Fruit fly (Drosophila melanogaster) whole organism, embryonic: ENCODE results near the gene bol.

ENCODE experiments used
- B-H1 ChIP-seq: fragments of 200-800 bp; sonication (Bioruptor generic); IDR thresholded peaks from 3 replicates; pipeline ENCODE4 v1.3.6; 2022; ENCODE audit warnings: missing biosample characterization, missing genetic modification characterization
- Bgb ChIP-seq: fragments of 200-800 bp; sonication (Bioruptor generic); IDR thresholded peaks from 2 replicates; pipeline ENCODE4 v1.3.6; 2022; ENCODE audit warnings: missing biosample characterization, missing genetic modification characterization; ENCODE audit not compliant: partially characterized antibody
- CG10267 ChIP-seq: fragments of 200-800 bp; sonication (Bioruptor generic); optimal IDR thresholded peaks from 2 replicates; lab custom pipeline; 2018; ENCODE audit warnings: missing biosample characterization, mild to moderate bottlenecking, missing genetic modification characterization, moderate library complexity
- CG10274 ChIP-seq: fragments of 200-800 bp; sonication (Bioruptor generic); optimal IDR thresholded peaks from 3 replicates; lab custom pipeline; 2017; ENCODE audit warnings: missing biosample characterization, mild to moderate bottlenecking, missing genetic modification characterization
- CG10366 ChIP-seq: fragments of 200-800 bp; sonication (Bioruptor generic); IDR thresholded peaks from 2 replicates; pipeline ENCODE4 v1.3.6; 2022; ENCODE audit warnings: missing biosample characterization, missing genetic modification characterization
- CG11456 ChIP-seq: fragments of 200-800 bp; sonication (Bioruptor generic); IDR thresholded peaks from 3 replicates; pipeline ENCODE4 v1.3.6; 2022; ENCODE audit warnings: missing biosample characterization, missing genetic modification characterization
- CG14050 ChIP-seq: fragments of 200-800 bp; sonication (Bioruptor generic); IDR thresholded peaks from 3 replicates; pipeline ENCODE4 v1.3.6; 2022; ENCODE audit warnings: missing biosample characterization, missing genetic modification characterization
- CG15269 ChIP-seq: fragments of 200-800 bp; sonication (Bioruptor generic); optimal IDR thresholded peaks from 2 replicates; lab custom pipeline; 2018; ENCODE audit warnings: missing biosample characterization, mild to moderate bottlenecking, missing genetic modification characterization, moderate library complexity
- CG1529 ChIP-seq: fragments of 200-800 bp; sonication (Bioruptor generic); optimal IDR thresholded peaks from 3 replicates; lab custom pipeline; 2018; ENCODE audit warnings: missing biosample characterization, missing genetic modification characterization
- CG16813 ChIP-seq: fragments of 200-800 bp; sonication (Bioruptor generic); IDR thresholded peaks from 3 replicates; pipeline ENCODE4 v1.3.6; 2022; ENCODE audit warnings: missing biosample characterization, missing genetic modification characterization; ENCODE audit not compliant: partially characterized antibody
- CG30431 ChIP-seq: fragments of 200-800 bp; sonication (Bioruptor generic); optimal IDR thresholded peaks from 2 replicates; lab custom pipeline; 2017; ENCODE audit warnings: missing biosample characterization, missing genetic modification characterization
- CG3281 ChIP-seq: fragments of 200-800 bp; sonication (Bioruptor generic); optimal IDR thresholded peaks from 3 replicates; lab custom pipeline; 2017; ENCODE audit warnings: missing biosample characterization, mild to moderate bottlenecking, missing genetic modification characterization
- CG33213 ChIP-seq: fragments of 200-800 bp; sonication (Bioruptor generic); optimal IDR thresholded peaks from 3 replicates; lab custom pipeline; 2016; ENCODE audit warnings: missing biosample characterization, missing genetic modification characterization
- CG34224 ChIP-seq: fragments of 200-800 bp; sonication (Bioruptor generic); IDR thresholded peaks from 3 replicates; pipeline ENCODE4 v1.3.6; 2022; ENCODE audit warnings: missing biosample characterization, missing genetic modification characterization; ENCODE audit not compliant: partially characterized antibody
- CG4328 ChIP-seq: fragments of 200-800 bp; sonication (Bioruptor generic); optimal IDR thresholded peaks from 3 replicates; lab custom pipeline; 2017; ENCODE audit warnings: missing biosample characterization, missing genetic modification reagents, missing genetic modification characterization
- CG6683 ChIP-seq: fragments of 200-800 bp; sonication (Bioruptor generic); optimal IDR thresholded peaks from 2 replicates; lab custom pipeline; 2017; ENCODE audit warnings: missing biosample characterization, mild to moderate bottlenecking, missing genetic modification characterization, missing genetic modification reagents
- CG6765 ChIP-seq: fragments of 200-800 bp; sonication (Bioruptor generic); optimal IDR thresholded peaks from 3 replicates; lab custom pipeline; 2017; ENCODE audit warnings: missing biosample characterization, mild to moderate bottlenecking, missing genetic modification characterization
- CG6813 ChIP-seq: fragments of 200-800 bp; sonication (Bioruptor generic); optimal IDR thresholded peaks from 2 replicates; lab custom pipeline; 2017; ENCODE audit warnings: missing biosample characterization, missing genetic modification characterization, mild to moderate bottlenecking, moderate library complexity, missing genetic modification reagents
- CG7271 ChIP-seq: fragments of 200-800 bp; sonication (Bioruptor generic); optimal IDR thresholded peaks from 2 replicates; lab custom pipeline; 2018; ENCODE audit warnings: missing biosample characterization, mild to moderate bottlenecking, missing genetic modification characterization, moderate library complexity
- CG8944 ChIP-seq: fragments of 200-800 bp; sonication (Bioruptor generic); optimal IDR thresholded peaks from 3 replicates; lab custom pipeline; 2016; ENCODE audit warnings: missing biosample characterization, missing genetic modification characterization
- D ChIP-seq, 2 experiments: fragments of 200-800 bp in 1 of 2; fragments of >200 bp in 1 of 2; sonication (Bioruptor generic) in 1 of 2; optimal IDR thresholded peaks; 2 replicates in 1 of 2; 3 replicates in 1 of 2; lab custom pipeline; 2017; ENCODE audit warnings: mild to moderate bottlenecking in 1 of 2, missing biosample characterization in 1 of 2, missing genetic modification characterization in 1 of 2, missing genetic modification reagents in 1 of 2
- D19B ChIP-seq: fragments of 200-800 bp; sonication (Bioruptor generic); optimal IDR thresholded peaks from 2 replicates; lab custom pipeline; 2017; ENCODE audit warnings: missing biosample characterization, mild to moderate bottlenecking, missing genetic modification characterization
- Dll ChIP-seq: fragments of 200-800 bp; sonication (Bioruptor generic); IDR thresholded peaks from 4 replicates; pipeline ENCODE4 v1.3.6; 2022; ENCODE audit warnings: missing biosample characterization, missing genetic modification characterization; ENCODE audit not compliant: partially characterized antibody
- Fer3 ChIP-seq: fragments of 200-800 bp; sonication (Bioruptor generic); optimal IDR thresholded peaks from 2 replicates; lab custom pipeline; 2018; ENCODE audit warnings: missing biosample characterization, mild to moderate bottlenecking, missing genetic modification characterization, moderate library complexity
- Hr78 ChIP-seq, 2 experiments: fragments of 200-800 bp in 1 of 2; fragments of >200 bp in 1 of 2; sonication (Bioruptor generic) in 1 of 2; optimal IDR thresholded peaks; 2 replicates each; lab custom pipeline; 2017 to 2019; ENCODE audit warnings: missing biosample characterization in 2 of 2, missing genetic modification characterization in 2 of 2, mild to moderate bottlenecking in 1 of 2, moderate library complexity in 1 of 2
- Hsf ChIP-seq: fragments of 200-800 bp; sonication (Bioruptor generic); optimal IDR thresholded peaks from 3 replicates; lab custom pipeline; 2016; ENCODE audit warnings: missing biosample characterization, missing genetic modification characterization
- Med ChIP-seq: fragments of 200-800 bp; sonication (Bioruptor generic); peaks from one replicate; lab custom pipeline; 2016; ENCODE audit warnings: missing biosample characterization, missing genetic modification characterization, mild to moderate bottlenecking, inconsistent platforms, moderate library complexity
- Meics ChIP-seq: fragments of 200-800 bp; sonication (Bioruptor generic); optimal IDR thresholded peaks from 2 replicates; lab custom pipeline; 2017; ENCODE audit warnings: missing biosample characterization, mild to moderate bottlenecking, missing genetic modification characterization
- Ptx1 ChIP-seq: fragments of 200-800 bp; sonication (Bioruptor generic); IDR thresholded peaks from 2 replicates; pipeline ENCODE4 v1.3.6; 2022; ENCODE audit warnings: missing biosample characterization, missing genetic modification characterization
- ap ChIP-seq: fragments of 200-800 bp; sonication (Bioruptor generic); IDR thresholded peaks from 2 replicates; pipeline ENCODE4 v1.3.6; 2022; ENCODE audit warnings: missing biosample characterization, missing genetic modification characterization
- bab2 ChIP-seq: fragments of 200-800 bp; sonication (Bioruptor generic); optimal IDR thresholded peaks from 2 replicates; lab custom pipeline; 2016; ENCODE audit warnings: missing biosample characterization, missing genetic modification characterization
- cad ChIP-seq: fragments of >200 bp; optimal IDR thresholded peaks from 2 replicates; lab custom pipeline; 2017; ENCODE audit warnings: missing biosample characterization, missing genetic modification characterization
- ci ChIP-seq: fragments of 200-800 bp; sonication (Bioruptor generic); IDR thresholded peaks from 3 replicates; pipeline ENCODE4 v1.3.6; 2022; ENCODE audit warnings: missing biosample characterization, missing genetic modification characterization
- crc ChIP-seq: fragments of 200-800 bp; sonication (Bioruptor generic); optimal IDR thresholded peaks from 2 replicates; lab custom pipeline; 2016; ENCODE audit warnings: missing biosample characterization, missing genetic modification characterization
- crp ChIP-seq, 2 experiments: fragments of 200-800 bp; sonication (Bioruptor generic); optimal IDR thresholded peaks; 2 replicates in 1 of 2; 3 replicates in 1 of 2; lab custom pipeline; 2017; ENCODE audit warnings: missing biosample characterization in 2 of 2, missing genetic modification characterization in 2 of 2, mild to moderate bottlenecking in 1 of 2, moderate library complexity in 1 of 2
- dmrt11E ChIP-seq: fragments of 200-800 bp; sonication (Bioruptor generic); optimal IDR thresholded peaks from 3 replicates; lab custom pipeline; 2018; ENCODE audit warnings: missing biosample characterization, mild to moderate bottlenecking, missing genetic modification characterization, moderate library complexity
- ewg ChIP-seq: fragments of 200-800 bp; sonication (Bioruptor generic); optimal IDR thresholded peaks from 3 replicates; lab custom pipeline; 2017; ENCODE audit warnings: mild to moderate bottlenecking, missing biosample characterization, missing genetic modification reagents, missing genetic modification characterization
- hb ChIP-seq: fragments of 200-800 bp; sonication (Bioruptor generic); IDR thresholded peaks from 3 replicates; pipeline ENCODE4 v1.3.6; 2022; ENCODE audit warnings: missing biosample characterization, missing genetic modification characterization; ENCODE audit not compliant: partially characterized antibody
- ken ChIP-seq: fragments of 200-800 bp; sonication (Bioruptor generic); IDR thresholded peaks from 3 replicates; pipeline ENCODE4 v1.3.6; 2022; ENCODE audit warnings: missing biosample characterization, missing genetic modification characterization
- lilli ChIP-seq: fragments of 200-800 bp; sonication (Bioruptor generic); optimal IDR thresholded peaks from 3 replicates; lab custom pipeline; 2016; ENCODE audit warnings: missing biosample characterization, missing genetic modification characterization
- mld ChIP-seq: fragments of 200-800 bp; sonication (Bioruptor generic); IDR thresholded peaks from 3 replicates; pipeline ENCODE4 v1.3.6; 2022; ENCODE audit warnings: missing biosample characterization, missing genetic modification characterization; ENCODE audit not compliant: partially characterized antibody
- nmo ChIP-seq: fragments of 200-800 bp; sonication (Bioruptor generic); optimal IDR thresholded peaks from 2 replicates; lab custom pipeline; 2018; ENCODE audit warnings: missing biosample characterization, mild to moderate bottlenecking, missing genetic modification characterization, moderate library complexity
- rib ChIP-seq: fragments of 200-800 bp; sonication (Bioruptor generic); IDR thresholded peaks from 2 replicates; pipeline ENCODE4 v1.3.6; 2022; ENCODE audit warnings: missing biosample characterization, missing genetic modification characterization
- sr ChIP-seq: fragments of 200-800 bp; sonication (Bioruptor generic); IDR thresholded peaks from 3 replicates; pipeline ENCODE4 v1.3.6; 2022; ENCODE audit warnings: missing biosample characterization, missing genetic modification characterization
- vfl ChIP-seq: fragments of 200-800 bp; sonication (Bioruptor generic); optimal IDR thresholded peaks from 2 replicates; lab custom pipeline; 2016; ENCODE audit warnings: missing biosample characterization, missing genetic modification characterization
- zen ChIP-seq: fragments of 200-800 bp; sonication (Bioruptor generic); optimal IDR thresholded peaks from 3 replicates; lab custom pipeline; 2018; ENCODE audit warnings: missing biosample characterization, mild to moderate bottlenecking, missing genetic modification characterization, moderate library complexity
- zfh2 ChIP-seq: fragments of 200-800 bp; sonication (Bioruptor generic); optimal IDR thresholded peaks from 2 replicates; lab custom pipeline; 2016; ENCODE audit warnings: missing biosample characterization, missing genetic modification characterization

bol gene

dm6 chr3L:9136976-9137954 lies 3.1 kb upstream of the bol start, which contains the start of the genes Use1 and nwk (continued):
- peak; percentile 79 for TF ChIP-seq Med (GFP tag; lab: Kevin White, UChicago)
- no peak for TF ChIP-seq CG7271 (tag; lab: Kevin White, UChicago)
- no peak for TF ChIP-seq vfl (GFP tag; lab: Kevin White, UChicago)
- no peak for TF ChIP-seq CG6765 (GFP tag; lab: Kevin White, UChicago)
- TF ChIP-seq CG10267 (tag; lab: Kevin White, UChicago), result peak; percentile 53
- TF ChIP-seq CG10274, result no peak
- no peak for TF ChIP-seq crc (GFP tag; lab: Kevin White, UChicago)
- no peak for TF ChIP-seq rib (GFP tag; lab: Robert Waterston, UW)
- no peak for TF ChIP-seq Fer3 (tag; lab: Kevin White, UChicago)
- TF ChIP-seq CG6683 (GFP tag; lab: Kevin White, UChicago), result no peak
- TF ChIP-seq CG33213 (GFP tag; lab: Kevin White, UChicago), result no peak
- TF ChIP-seq mld, result no peak
- TF ChIP-seq cad (GFP tag; lab: Kevin White, UChicago), result no peak
- TF ChIP-seq sr, result no peak
- no peak for TF ChIP-seq CG8944 (GFP tag; lab: Kevin White, UChicago)
- no peak for TF ChIP-seq CG4328 (GFP tag; lab: Kevin White, UChicago)
- no peak for TF ChIP-seq Meics (GFP tag; lab: Kevin White, UChicago)
- TF ChIP-seq nmo (GFP tag; lab: Kevin White, UChicago), result peak; percentile 49
- TF ChIP-seq CG3281 (GFP tag; lab: Kevin White, UChicago), result no peak
- peak; percentile 81 for TF ChIP-seq Bgb (GFP tag; lab: Robert Waterston, UW)
- no peak for TF ChIP-seq zen (tag; lab: Kevin White, UChicago)
- TF ChIP-seq hb (GFP tag; lab: Robert Waterston, UW), result no peak
- no peak for TF ChIP-seq ken (GFP tag; lab: Robert Waterston, UW)
- TF ChIP-seq CG30431 (GFP tag; lab: Kevin White, UChicago), result no peak
- peak in 1 of 2 experiments; percentile 64 for TF ChIP-seq crp (GFP tag; optimal IDR thresholded peaks at IDR 0.05; lab: Kevin White, UChicago)
- TF ChIP-seq D (optimal IDR thresholded peaks at IDR 0.05; lab: Kevin White, UChicago), result no peak
- no peak for TF ChIP-seq D (GFP tag; optimal IDR thresholded peaks at IDR 0.05; lab: Kevin White, UChicago)
- peak; percentile 87 for TF ChIP-seq Dll
- no peak for TF ChIP-seq dmrt11E (tag; lab: Kevin White, UChicago)
- no peak for TF ChIP-seq B-H1 (GFP tag; lab: Robert Waterston, UW)
- TF ChIP-seq CG11456 (GFP tag; lab: Robert Waterston, UW), result no peak
- no peak for TF ChIP-seq zfh2 (GFP tag; lab: Kevin White, UChicago)
- no peak for TF ChIP-seq CG6813 (GFP tag; lab: Kevin White, UChicago)
- TF ChIP-seq CG14050, result no peak
- no peak for TF ChIP-seq ci (GFP tag; lab: Robert Waterston, UW)
- TF ChIP-seq CG1529 (GFP tag; lab: Kevin White, UChicago), result no peak
- TF ChIP-seq CG10366 (GFP tag; lab: Robert Waterston, UW), result no peak
- TF ChIP-seq CG34224 (GFP tag; lab: Robert Waterston, UW), result no peak; the same call in 1 of the 3 replicates
- no peak for TF ChIP-seq bab2
- peak; percentile 23; the same call in 1 of the 2 replicates for TF ChIP-seq Ptx1
- TF ChIP-seq Hsf (GFP tag; lab: Kevin White, UChicago), result no peak
- TF ChIP-seq ap, result no peak
- TF ChIP-seq CG15269 (tag; lab: Kevin White, UChicago), result no peak
- TF ChIP-seq CG16813 (GFP tag; lab: Robert Waterston, UW), result peak; percentile 75
- TF ChIP-seq ewg (GFP tag; lab: Kevin White, UChicago), result peak; percentile 85
- TF ChIP-seq D19B (GFP tag; lab: Kevin White, UChicago), result no peak
- TF ChIP-seq Hr78 (GFP tag; optimal IDR thresholded peaks at IDR 0.05; lab: Kevin White, UChicago), result peak in 1 of 2 experiments; percentile 51
- no peak for TF ChIP-seq lilli (GFP tag; lab: Kevin White, UChicago)
